Worm (Caenorhabditis elegans) whole organism, L2 larva: ENCODE measurements around the gene ula-1.

Experiments
- R02D3.7 ChIP-seq: fragments of 150-350 bp; optimal IDR thresholded peaks from 2 replicates; lab custom pipeline; 2014; ENCODE audit warnings: missing biosample characterization, missing genetic modification characterization
- Y55F3AM.14 ChIP-seq: fragments of 200-800 bp; sonication (Bioruptor generic); optimal IDR thresholded peaks from 2 replicates; lab custom pipeline; 2018; ENCODE audit warnings: mild to moderate bottlenecking, missing genetic modification characterization, missing compliant biosample characterization
- ZK546.5 ChIP-seq: sonication (generic microtip); optimal IDR thresholded peaks from 2 replicates; lab custom pipeline; 2017; ENCODE audit warnings: missing biosample characterization, missing genetic modification characterization
- ama-1 ChIP-seq: fragments of 150-350 bp; optimal IDR thresholded peaks from 2 replicates; lab custom pipeline; 2018; ENCODE audit warnings: inconsistent platforms
- ceh-82 ChIP-seq: fragments of 150-350 bp; optimal IDR thresholded peaks from 2 replicates; lab custom pipeline; 2014; ENCODE audit warnings: missing biosample characterization, missing genetic modification characterization
- elt-3 ChIP-seq: sonication (generic microtip); optimal IDR thresholded peaks from 2 replicates; lab custom pipeline; 2017; ENCODE audit warnings: missing biosample characterization, missing genetic modification characterization
- nhr-10 ChIP-seq: sonication (generic microtip); optimal IDR thresholded peaks from 2 replicates; lab custom pipeline; 2017; ENCODE audit warnings: missing biosample characterization, missing genetic modification characterization
- nhr-12 ChIP-seq: fragments of 150-350 bp; optimal IDR thresholded peaks from 2 replicates; lab custom pipeline; 2014; ENCODE audit warnings: missing biosample characterization, missing genetic modification characterization
- nhr-237 ChIP-seq: fragments of 150-350 bp; optimal IDR thresholded peaks from 2 replicates; lab custom pipeline; 2014; ENCODE audit warnings: missing biosample characterization, missing genetic modification characterization
- skn-1 ChIP-seq: sonication (generic microtip); optimal IDR thresholded peaks from 2 replicates; lab custom pipeline; 2017; ENCODE audit warnings: missing biosample characterization, missing genetic modification characterization
- sma-3 ChIP-seq: sonication (generic microtip); optimal IDR thresholded peaks from 2 replicates; lab custom pipeline; 2016; ENCODE audit warnings: missing genetic modification reagents, missing genetic modification characterization, missing compliant biosample characterization
- ztf-11 ChIP-seq: sonication (generic microtip); optimal IDR thresholded peaks from 2 replicates; lab custom pipeline; 2017; ENCODE audit warnings: missing biosample characterization, missing genetic modification characterization

DNA sequence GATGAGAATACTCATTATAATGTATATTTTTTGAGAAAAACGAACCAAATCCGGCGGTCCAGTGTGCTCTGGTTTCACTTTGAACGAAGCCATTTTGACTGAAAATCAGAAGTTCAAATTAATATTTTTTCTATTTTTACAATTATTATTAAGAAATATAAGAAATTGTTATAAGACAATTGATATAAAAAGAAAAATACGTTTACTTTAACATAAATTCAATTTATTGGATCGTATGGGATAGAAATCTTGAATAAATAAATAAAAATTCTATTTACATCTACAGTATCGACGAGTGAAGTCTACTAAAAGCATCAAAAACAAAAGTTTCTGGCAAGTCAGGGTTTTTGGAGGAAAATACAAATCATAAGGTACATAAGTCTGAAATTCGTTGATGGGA, 40.1 kb upstream of the ula-1 start, which contains the start of gene C27F2.4:
- TF ChIP-seq ama-1 (no peak), R02D3.7 (no peak), nhr-10 (tag; lab: Kevin White, UChicago) (no peak), ztf-11 (tag; lab: Kevin White, UChicago) (no peak), elt-3 (tag; lab: Kevin White, UChicago) (no peak), sma-3 (GFP tag; lab: Kevin White, UChicago) (no peak), nhr-237 (no peak), nhr-12 (tag; lab: Kevin White, UChicago) (no peak), skn-1 (tag; lab: Kevin White, UChicago) (no peak), ZK546.5 (tag; lab: Kevin White, UChicago) (no peak), ceh-82 (tag; lab: Kevin White, UChicago) (no peak), Y55F3AM.14 (no peak)
